Worm (Caenorhabditis elegans): ENCODE measurements around the gene gmpr-1.

Gene gmpr-1

ce11 chrV:4357369-4357768, 13.8 kb downstream of the gmpr-1 start:
- TF ChIP-seq tbx-2 (tag; optimal IDR thresholded peaks at IDR 0.05) (no peak), nhr-11 (tag; optimal IDR thresholded peaks at IDR 0.05) (no peak), daf-12 (tag; optimal IDR thresholded peaks at IDR 0.05) (no peak), jun-1 (tag; optimal IDR thresholded peaks at IDR 0.05) (no peak), mml-1 (tag; optimal IDR thresholded peaks at IDR 0.05) (no peak), nhr-43 (tag; optimal IDR thresholded peaks at IDR 0.05; ENCODE audit: poor library complexity, severe bottlenecking) (no peak)

- TF ChIP-seq unc-62 (GFP tag; optimal IDR thresholded peaks at IDR 0.05) (no peak), ceh-82 (tag; optimal IDR thresholded peaks at IDR 0.05) (no peak), nhr-28 (tag; optimal IDR thresholded peaks at IDR 0.05) (no peak), elt-2 (tag; optimal IDR thresholded peaks at IDR 0.05) (no peak), mml-1 (tag; optimal IDR thresholded peaks at IDR 0.05) (no peak), fkh-10 (GFP tag; optimal IDR thresholded peaks at IDR 0.05) (no peak), ceh-16 (tag; optimal IDR thresholded peaks at IDR 0.05) (no peak), nfya-1 (tag; optimal IDR thresholded peaks at IDR 0.05; ENCODE audit: insufficient read depth) (no peak), lin-15B (tag; optimal IDR thresholded peaks at IDR 0.05) (no peak), hmg-11 (tag; optimal IDR thresholded peaks at IDR 0.05) (no peak), fkh-2 (tag; optimal IDR thresholded peaks at IDR 0.05) (no peak), ztf-11 (tag; optimal IDR thresholded peaks at IDR 0.05) (no peak), nhr-77 (tag; optimal IDR thresholded peaks at IDR 0.05) (no peak), sea-2 (GFP tag; optimal IDR thresholded peaks at IDR 0.05) (no peak)
Measured at ce11 chrV:4356047-4356612, 15.1 kb downstream of the gmpr-1 start.

ce11 chrV:4346799-4347198, 24.4 kb downstream of the gmpr-1 start, which contains the start of gene mcm-7:
mcm-7 (plus strand) TSS chrV:4347166.
- TF ChIP-seq ztf-4 (tag; optimal IDR thresholded peaks at IDR 0.05) = no peak
- peak; percentile 68 for TF ChIP-seq nhr-25 (tag; optimal IDR thresholded peaks at IDR 0.05)
- no peak for TF ChIP-seq skn-1 (tag; optimal IDR thresholded peaks at IDR 0.05)
- no peak for TF ChIP-seq ceh-9 (tag; optimal IDR thresholded peaks at IDR 0.05)
- TF ChIP-seq elt-2 (tag; optimal IDR thresholded peaks at IDR 0.05) = peak; percentile 35
- no peak for TF ChIP-seq lsy-12 (tag; optimal IDR thresholded peaks at IDR 0.05)
- TF ChIP-seq ztf-11 (tag; optimal IDR thresholded peaks at IDR 0.05) = no peak
- TF ChIP-seq ama-1 (optimal IDR thresholded peaks at IDR 0.05) = peak; percentile 32
- TF ChIP-seq tbx-2 (tag; optimal IDR thresholded peaks at IDR 0.05) = no peak
- no peak for TF ChIP-seq ceh-82 (tag; optimal IDR thresholded peaks at IDR 0.05)
- TF ChIP-seq snpc-4 (tag; optimal IDR thresholded peaks at IDR 0.05) = peak; percentile 1
- no peak for TF ChIP-seq R02D3.7 (tag; optimal IDR thresholded peaks at IDR 0.05)
- TF ChIP-seq pqm-1 (tag; optimal IDR thresholded peaks at IDR 0.05) = peak; percentile 21
- no peak for TF ChIP-seq elt-1 (tag; optimal IDR thresholded peaks at IDR 0.05)
- peak; percentile 42 for TF ChIP-seq nhr-23 (tag; optimal IDR thresholded peaks at IDR 0.05)
- no peak for TF ChIP-seq fkh-2 (tag; optimal IDR thresholded peaks at IDR 0.05)
- no peak for TF ChIP-seq nhr-11 (tag; optimal IDR thresholded peaks at IDR 0.05)
- no peak for TF ChIP-seq egl-27 (tag; optimal IDR thresholded peaks at IDR 0.05)
- TF ChIP-seq daf-12 (tag; optimal IDR thresholded peaks at IDR 0.05) = no peak
- peak; percentile 74 for TF ChIP-seq hmg-11 (tag; optimal IDR thresholded peaks at IDR 0.05)
- peak; percentile 75 for TF ChIP-seq lin-15B (tag; optimal IDR thresholded peaks at IDR 0.05)
- no peak for TF ChIP-seq unc-62 (GFP tag; optimal IDR thresholded peaks at IDR 0.05)
- TF ChIP-seq lin-39 (tag; optimal IDR thresholded peaks at IDR 0.05) = peak; percentile 27
- peak; percentile 78 for TF ChIP-seq nfya-1 (tag; optimal IDR thresholded peaks at IDR 0.05; ENCODE audit: insufficient read depth)
- no peak for TF ChIP-seq zag-1 (tag; optimal IDR thresholded peaks at IDR 0.05)

ce11 chrV:4346325-4346724, 24.9 kb downstream of the gmpr-1 start, which contains the start of gene hpo-18:
hpo-18 (minus strand) TSS chrV:4346425.
- TF ChIP-seq ztf-11 (tag; optimal IDR thresholded peaks at IDR 0.05) = no peak

- TF ChIP-seq fkh-10 (GFP tag; optimal IDR thresholded peaks at IDR 0.05) = no peak
- TF ChIP-seq nhr-43 (tag; optimal IDR thresholded peaks at IDR 0.05; ENCODE audit: poor library complexity, severe bottlenecking) = peak; percentile 19
Measured at ce11 chrV:4345714-4346113, 25.5 kb downstream of the gmpr-1 start, which contains the start of gene figl-1. figl-1 (minus strand) TSS chrV:4345999.

Measured in whole organism, L3 larva.